Worm (Caenorhabditis elegans): ENCODE results near the gene F37C4.6.

DNA sequence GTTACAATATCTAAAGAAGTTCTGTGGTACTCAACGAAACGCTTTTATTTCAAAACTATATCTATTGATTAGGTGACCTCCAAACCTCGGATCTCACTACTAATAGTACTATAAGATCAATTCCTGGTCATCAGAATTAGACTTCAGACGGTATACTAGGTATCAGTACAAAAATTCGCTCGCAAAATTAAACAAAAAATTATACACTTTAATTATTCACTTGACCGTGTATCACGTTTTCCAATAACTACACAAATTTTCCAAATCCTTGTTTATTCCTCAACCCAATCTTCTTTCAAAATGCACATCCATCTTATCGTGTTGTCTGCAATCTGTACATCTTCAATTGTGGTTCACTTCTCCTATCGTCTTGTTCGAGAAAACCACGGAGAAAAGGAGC lies 40.0 kb upstream of the F37C4.6 start, which contains the start of gene F56D6.23:
- TF ChIP-seq ref-1 (GFP tag; conservative IDR thresholded peaks at IDR 0.05): no peak
- no peak for TF ChIP-seq T22C8.4 (GFP tag; IDR thresholded peaks at IDR 0.05)
